Worm (Caenorhabditis elegans) whole organism, L1 larva: ENCODE data around the gene col-102.

ENCODE experiments used
- C34B4.2 ChIP-seq: sonication (generic microtip); optimal IDR thresholded peaks from 2 replicates; lab custom pipeline; 2017; ENCODE audit warnings: mild to moderate bottlenecking, missing genetic modification characterization, missing compliant biosample characterization
- F16B12.6 ChIP-seq: fragments of 150-350 bp; optimal IDR thresholded peaks from 2 replicates; lab custom pipeline; 2014; ENCODE audit warnings: missing biosample characterization, missing genetic modification characterization
- aha-1 ChIP-seq: fragments of 150-350 bp; optimal IDR thresholded peaks from 2 replicates; lab custom pipeline; 2014; ENCODE audit warnings: missing biosample characterization, missing genetic modification characterization
- alr-1 ChIP-seq: fragments of 200-800 bp; sonication (Bioruptor generic); optimal IDR thresholded peaks from 2 replicates; lab custom pipeline; 2018; ENCODE audit warnings: borderline replicate concordance, mild to moderate bottlenecking, missing genetic modification characterization, missing compliant biosample characterization
- ama-1 ChIP-seq: fragments of 150-350 bp; optimal IDR thresholded peaks from 2 replicates; lab custom pipeline; 2014
- blmp-1 ChIP-seq: fragments of 150-350 bp; optimal IDR thresholded peaks from 2 replicates; lab custom pipeline; 2014; ENCODE audit warnings: missing biosample characterization, missing genetic modification characterization
- ceh-8 ChIP-seq: fragments of 200-800 bp; sonication (Bioruptor generic); optimal IDR thresholded peaks from 2 replicates; lab custom pipeline; 2018; ENCODE audit warnings: mild to moderate bottlenecking, missing genetic modification characterization, moderate library complexity, missing compliant biosample characterization
- ceh-82 ChIP-seq, 3 experiments: fragments of 150-350 bp in 1 of 3; sonication (generic microtip) in 2 of 3; optimal IDR thresholded peaks; 2 replicates each; lab custom pipeline; 2014 to 2017; ENCODE audit warnings: missing biosample characterization in 3 of 3, missing genetic modification characterization in 3 of 3
- ceh-88 ChIP-seq: fragments of 200-800 bp; sonication (Bioruptor generic); IDR thresholded peaks from 2 replicates; pipeline ENCODE4 v1.3.6; 2022; ENCODE audit warnings: missing genetic modification characterization, missing compliant biosample characterization
- ceh-90 ChIP-seq: sonication (generic microtip); optimal IDR thresholded peaks from 2 replicates; lab custom pipeline; 2016; ENCODE audit warnings: missing genetic modification characterization, missing compliant biosample characterization
- ces-1 ChIP-seq: fragments of 150-350 bp; optimal IDR thresholded peaks from 2 replicates; lab custom pipeline; 2014; ENCODE audit warnings: missing biosample characterization, missing genetic modification reagents, missing genetic modification characterization
- dpl-1 ChIP-seq, 3 experiments: fragments of 150-350 bp in 2 of 3; sonication (generic microtip) in 1 of 3; optimal IDR thresholded peaks; 2 replicates each; lab custom pipeline; 2014 to 2017; ENCODE audit warnings: missing biosample characterization in 3 of 3, missing genetic modification characterization in 3 of 3, missing genetic modification reagents in 3 of 3
- dsc-1 ChIP-seq: sonication (generic microtip); optimal IDR thresholded peaks from 2 replicates; lab custom pipeline; 2016; ENCODE audit warnings: mild to moderate bottlenecking, missing genetic modification characterization, missing compliant biosample characterization
- efl-1 ChIP-seq, 4 experiments: fragments of 150-350 bp; optimal IDR thresholded peaks in 3 of 4; peaks in 1 of 4; 1 replicate in 1 of 4; 2 replicates in 3 of 4; lab custom pipeline; 2014; ENCODE audit warnings: missing biosample characterization in 2 of 4, missing genetic modification characterization in 2 of 4, missing genetic modification reagents in 2 of 4
- egl-13 ChIP-seq: sonication (generic microtip); optimal IDR thresholded peaks from 2 replicates; lab custom pipeline; 2016; ENCODE audit warnings: missing genotype, missing genetic modification reagents, missing genetic modification characterization, missing compliant biosample characterization
- egl-27 ChIP-seq, 2 experiments: fragments of 150-350 bp in 1 of 2; sonication (generic microtip); optimal IDR thresholded peaks; 3 replicates each; lab custom pipeline; 2017 to 2018; ENCODE audit warnings: missing biosample characterization in 2 of 2, missing genetic modification characterization in 2 of 2, missing genetic modification reagents in 2 of 2
- ets-5 ChIP-seq: fragments of 200-800 bp; sonication (Bioruptor generic); IDR thresholded peaks from 2 replicates; pipeline ENCODE4 v1.3.6; 2022; ENCODE audit warnings: missing genetic modification characterization, missing compliant biosample characterization
- fkh-4 ChIP-seq: sonication (generic microtip); optimal IDR thresholded peaks from 2 replicates; lab custom pipeline; 2016; ENCODE audit warnings: missing compliant biosample characterization, missing genetic modification characterization, borderline replicate concordance
- fos-1 ChIP-seq: fragments of 150-350 bp; optimal IDR thresholded peaks from 2 replicates; lab custom pipeline; 2014; ENCODE audit warnings: missing biosample characterization, missing genetic modification characterization
- hlh-17 ChIP-seq: fragments of 200-800 bp; sonication (Bioruptor generic); optimal IDR thresholded peaks from 2 replicates; lab custom pipeline; 2018; ENCODE audit warnings: missing genetic modification characterization, mild to moderate bottlenecking, missing compliant biosample characterization, moderate library complexity, borderline replicate concordance
- hpl-2 ChIP-seq: fragments of 150-350 bp; optimal IDR thresholded peaks from 2 replicates; lab custom pipeline; 2014; ENCODE audit warnings: missing biosample characterization, missing genetic modification reagents, missing genetic modification characterization
- jun-1 ChIP-seq: fragments of 150-350 bp; optimal IDR thresholded peaks from 2 replicates; lab custom pipeline; 2014; ENCODE audit warnings: missing biosample characterization, missing genetic modification reagents, missing genetic modification characterization
- lin-13 ChIP-seq: fragments of 150-350 bp; optimal IDR thresholded peaks from 2 replicates; lab custom pipeline; 2014; ENCODE audit warnings: missing biosample characterization, missing genetic modification reagents, missing genetic modification characterization
- lin-14 ChIP-seq: fragments of 200-800 bp; sonication (Bioruptor generic); optimal IDR thresholded peaks from 2 replicates; lab custom pipeline; 2018; ENCODE audit warnings: mild to moderate bottlenecking, missing genetic modification characterization, moderate library complexity, missing compliant biosample characterization
- lin-39 ChIP-seq: fragments of 150-350 bp; optimal IDR thresholded peaks from 2 replicates; lab custom pipeline; 2014; ENCODE audit warnings: missing biosample characterization, missing genetic modification reagents, missing genetic modification characterization
- lir-3 ChIP-seq: sonication (generic microtip); optimal IDR thresholded peaks from 2 replicates; lab custom pipeline; 2016; ENCODE audit warnings: mild to moderate bottlenecking, missing genetic modification characterization, moderate library complexity, missing compliant biosample characterization; ENCODE audit not compliant: poor library complexity
- mdl-1 ChIP-seq, 2 experiments: fragments of 150-350 bp; optimal IDR thresholded peaks; 2 replicates each; lab custom pipeline; 2014 to 2017; ENCODE audit warnings: missing biosample characterization in 2 of 2, missing genetic modification characterization in 2 of 2, inconsistent platforms in 1 of 2
- mep-1 ChIP-seq: fragments of 150-350 bp; optimal IDR thresholded peaks from 2 replicates; lab custom pipeline; 2014; ENCODE audit warnings: missing biosample characterization, missing genetic modification characterization
- nhr-12 ChIP-seq: sonication (generic microtip); optimal IDR thresholded peaks from 2 replicates; lab custom pipeline; 2017; ENCODE audit warnings: missing biosample characterization, missing genetic modification characterization
- nhr-19 ChIP-seq: fragments of 200-800 bp; sonication (Bioruptor generic); conservative IDR thresholded peaks from 2 replicates; pipeline ENCODE4 v1.3.6; 2022; ENCODE audit warnings: missing genetic modification characterization, missing compliant biosample characterization
- nhr-237 ChIP-seq: fragments of 150-350 bp; optimal IDR thresholded peaks from 2 replicates; lab custom pipeline; 2014; ENCODE audit warnings: missing biosample characterization, missing genetic modification characterization
- nhr-71 ChIP-seq: sonication (generic microtip); optimal IDR thresholded peaks from 2 replicates; lab custom pipeline; 2016; ENCODE audit warnings: mild to moderate bottlenecking, missing genetic modification characterization, moderate library complexity, missing compliant biosample characterization
- nhr-76 ChIP-seq: sonication (generic microtip); optimal IDR thresholded peaks from 2 replicates; lab custom pipeline; 2017; ENCODE audit warnings: missing biosample characterization, missing genetic modification characterization
- nhr-77 ChIP-seq: fragments of 150-350 bp; optimal IDR thresholded peaks from 2 replicates; lab custom pipeline; 2014; ENCODE audit warnings: missing biosample characterization, missing genetic modification characterization
- nhr-90 ChIP-seq: sonication (generic microtip); optimal IDR thresholded peaks from 2 replicates; lab custom pipeline; 2016; ENCODE audit warnings: mild to moderate bottlenecking, missing genetic modification characterization, missing compliant biosample characterization; ENCODE audit not compliant: poor library complexity
- pag-3 ChIP-seq: sonication (generic microtip); optimal IDR thresholded peaks from 2 replicates; lab custom pipeline; 2017; ENCODE audit warnings: missing genetic modification characterization, mild to moderate bottlenecking, missing compliant biosample characterization, antibody characterized with exemption, borderline replicate concordance; ENCODE audit not compliant: insufficient read depth
- pqm-1 ChIP-seq: sonication (generic microtip); optimal IDR thresholded peaks from 3 replicates; lab custom pipeline; 2017; ENCODE audit warnings: missing biosample characterization, missing genetic modification characterization
- snpc-4 ChIP-seq: fragments of 150-350 bp; optimal IDR thresholded peaks from 2 replicates; lab custom pipeline; 2014; ENCODE audit warnings: missing biosample characterization, missing genetic modification characterization
- sox-4 ChIP-seq: sonication (generic microtip); optimal IDR thresholded peaks from 2 replicates; lab custom pipeline; 2016; ENCODE audit warnings: missing genetic modification characterization, missing compliant biosample characterization
- sup-37 ChIP-seq: fragments of 200-800 bp; sonication (Bioruptor generic); optimal IDR thresholded peaks from 2 replicates; lab custom pipeline; 2018; ENCODE audit warnings: mild to moderate bottlenecking, missing genetic modification characterization, missing compliant biosample characterization
- swsn-7 ChIP-seq: sonication (generic microtip); optimal IDR thresholded peaks from 2 replicates; lab custom pipeline; 2016; ENCODE audit warnings: missing genetic modification characterization, missing compliant biosample characterization
- tbx-2 ChIP-seq: sonication (generic microtip); optimal IDR thresholded peaks from 2 replicates; lab custom pipeline; 2016; ENCODE audit warnings: missing genetic modification characterization, missing compliant biosample characterization
- tlp-1 ChIP-seq: fragments of 150-350 bp; optimal IDR thresholded peaks from 2 replicates; lab custom pipeline; 2014; ENCODE audit warnings: missing biosample characterization, missing genetic modification characterization
- unc-130 ChIP-seq: fragments of 150-350 bp; optimal IDR thresholded peaks from 2 replicates; lab custom pipeline; 2017; ENCODE audit warnings: missing biosample characterization, missing genetic modification characterization, inconsistent platforms
- unc-86 ChIP-seq: sonication (generic microtip); optimal IDR thresholded peaks from 2 replicates; lab custom pipeline; 2016; ENCODE audit warnings: missing genetic modification characterization, missing compliant biosample characterization
- unc-98 ChIP-seq: fragments of 200-800 bp; sonication (Bioruptor generic); IDR thresholded peaks from 2 replicates; pipeline ENCODE4 v1.3.6; 2022; ENCODE audit warnings: missing genetic modification characterization, missing compliant biosample characterization
- xbp-1 ChIP-seq: sonication (generic microtip); optimal IDR thresholded peaks from 2 replicates; lab custom pipeline; 2016; ENCODE audit warnings: missing genetic modification characterization, missing compliant biosample characterization
- zip-4 ChIP-seq: fragments of 200-800 bp; sonication (Bioruptor generic); optimal IDR thresholded peaks from 2 replicates; lab custom pipeline; 2018; ENCODE audit warnings: mild to moderate bottlenecking, missing genetic modification characterization, moderate library complexity, missing compliant biosample characterization
- ztf-11 ChIP-seq, 2 experiments: sonication (generic microtip); optimal IDR thresholded peaks; 2 replicates each; lab custom pipeline; 2016 to 2017; ENCODE audit warnings: missing genetic modification characterization in 2 of 2, missing biosample characterization in 1 of 2, missing compliant biosample characterization in 1 of 2

col-102 gene

DNA sequence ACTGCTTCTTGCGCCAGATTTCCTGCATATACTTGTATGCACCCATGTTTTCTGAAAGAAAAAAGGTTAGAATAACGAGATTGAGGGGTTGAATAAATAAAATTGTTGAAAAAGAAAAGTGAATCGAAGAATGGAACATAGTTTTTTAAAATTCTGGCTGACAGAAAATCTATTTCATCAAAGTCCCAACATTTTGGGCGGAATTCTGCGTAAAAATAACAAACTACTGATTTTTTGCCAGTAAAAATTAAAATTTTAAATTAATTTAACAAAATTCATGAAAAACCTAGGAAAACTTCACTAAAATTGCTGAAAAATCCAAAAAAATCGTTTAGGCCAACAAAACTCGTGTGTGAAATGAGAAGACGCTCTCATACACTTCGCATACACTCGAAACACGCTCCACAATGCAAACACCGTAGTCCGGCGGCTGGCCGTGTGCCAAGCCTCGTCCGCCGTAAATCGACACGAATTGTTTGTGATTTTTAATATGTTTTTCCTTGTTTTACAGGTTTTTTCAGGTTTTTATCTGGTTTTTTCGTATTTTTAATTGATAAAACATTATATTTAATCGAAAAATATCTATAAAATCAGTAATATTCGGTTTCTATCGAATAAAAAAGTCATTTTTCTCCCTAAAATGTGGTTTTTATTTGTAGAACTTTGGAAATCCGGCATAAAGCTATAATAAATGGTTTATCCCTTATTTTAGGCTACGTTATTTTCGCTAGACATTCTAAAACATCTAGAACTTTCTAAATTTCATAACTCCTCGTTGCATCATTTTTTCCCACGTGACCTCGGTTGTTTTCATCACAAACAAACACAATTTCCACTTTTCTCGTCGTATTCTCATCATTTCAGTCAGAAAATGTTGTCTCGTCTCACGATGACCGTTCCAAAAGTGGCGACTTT is 50.5 kb downstream of the col-102 start, which contains the start of the genes rpl-15 and K11H12.8 (continued):
- TF ChIP-seq mdl-1 (tag; optimal IDR thresholded peaks at IDR 0.05; lab: Kevin White, UChicago) (peak; percentile 83 to 100), jun-1 (tag; lab: Kevin White, UChicago) (peak; percentile 98), dsc-1 (tag; lab: Kevin White, UChicago) (peak; percentile 100), F16B12.6 (tag; lab: Kevin White, UChicago) (peak; percentile 78), fkh-4 (peak; percentile 95), snpc-4 (tag; lab: Kevin White, UChicago) (peak; percentile 97), C34B4.2 (tag; lab: Kevin White, UChicago) (peak; percentile 89), nhr-12 (peak; percentile 59), hpl-2 (GFP tag; lab: Kevin White, UChicago) (peak; percentile 96), pqm-1 (tag; lab: Kevin White, UChicago) (peak; percentile 89), egl-27 (tag; optimal IDR thresholded peaks at IDR 0.05; lab: Kevin White, UChicago) (peak; percentile 44 to 98), zip-4 (GFP tag; lab: Kevin White, UChicago) (peak; percentile 97), nhr-90 (tag; lab: Kevin White, UChicago) (peak; percentile 100), fos-1 (tag; lab: Kevin White, UChicago) (peak; percentile 98), ceh-90 (tag; lab: Kevin White, UChicago) (peak; percentile 80), nhr-237 (tag; lab: Kevin White, UChicago) (peak; percentile 98), tbx-2 (tag; lab: Kevin White, UChicago) (peak; percentile 100), tlp-1 (no peak), ceh-8 (GFP tag; lab: Kevin White, UChicago) (peak; percentile 98), blmp-1 (peak; percentile 92), aha-1 (peak; percentile 99), ztf-11 (tag; optimal IDR thresholded peaks at IDR 0.05; lab: Kevin White, UChicago) (peak; percentile 58 to 100), ceh-88 (GFP tag; lab: Robert Waterston, UW) (peak; percentile 100), sox-4 (tag; lab: Kevin White, UChicago) (peak; percentile 98), hlh-17 (GFP tag; lab: Kevin White, UChicago) (no peak), lin-14 (peak; percentile 100), nhr-71 (tag; lab: Kevin White, UChicago) (peak; percentile 100), pag-3 (tag; lab: Kevin White, UChicago) (peak; percentile 88), unc-98 (GFP tag; lab: Robert Waterston, UW) (peak; percentile 96), ama-1 (lab: Kevin White, UChicago) (peak; percentile 91), mep-1 (tag; lab: Kevin White, UChicago) (peak; percentile 100), swsn-7 (tag; lab: Kevin White, UChicago) (peak; percentile 100), unc-130 (tag; lab: Kevin White, UChicago) (peak; percentile 100), lir-3 (tag; lab: Kevin White, UChicago) (peak; percentile 97), ces-1 (GFP tag; lab: Kevin White, UChicago) (peak; percentile 82), lin-13 (GFP tag; lab: Kevin White, UChicago) (peak; percentile 100), nhr-76 (tag; lab: Kevin White, UChicago) (peak; percentile 93), xbp-1 (tag; lab: Kevin White, UChicago) (peak; percentile 99), unc-86 (tag; lab: Kevin White, UChicago) (peak; percentile 99), nhr-19 (GFP tag; lab: Robert Waterston, UW) (peak; percentile 100), efl-1 (optimal IDR thresholded peaks at IDR 0.05; lab: Kevin White, UChicago) (peak; percentile 97 to 98), efl-1 (GFP tag; optimal IDR thresholded peaks at IDR 0.05 in 1 of 2; lab: Kevin White, UChicago) (peak; percentile 89 to 99), ceh-82 (tag; optimal IDR thresholded peaks at IDR 0.05; lab: Kevin White, UChicago) (peak; percentile 100), lin-39 (tag; lab: Kevin White, UChicago) (peak; percentile 98), sup-37 (GFP tag; lab: Kevin White, UChicago) (peak; percentile 99), ets-5 (GFP tag; lab: Robert Waterston, UW) (peak; percentile 90; the same call in 1 of the 2 replicates), dpl-1 (GFP tag; optimal IDR thresholded peaks at IDR 0.05; lab: Kevin White, UChicago) (peak; percentile 93 to 95 (median 94)), alr-1 (no peak), egl-13 (tag; lab: Kevin White, UChicago) (peak; percentile 100), nhr-77 (tag; lab: Kevin White, UChicago) (peak; percentile 100)
